Worm (Caenorhabditis elegans): ENCODE data around the gene F22B7.3.

DNA sequence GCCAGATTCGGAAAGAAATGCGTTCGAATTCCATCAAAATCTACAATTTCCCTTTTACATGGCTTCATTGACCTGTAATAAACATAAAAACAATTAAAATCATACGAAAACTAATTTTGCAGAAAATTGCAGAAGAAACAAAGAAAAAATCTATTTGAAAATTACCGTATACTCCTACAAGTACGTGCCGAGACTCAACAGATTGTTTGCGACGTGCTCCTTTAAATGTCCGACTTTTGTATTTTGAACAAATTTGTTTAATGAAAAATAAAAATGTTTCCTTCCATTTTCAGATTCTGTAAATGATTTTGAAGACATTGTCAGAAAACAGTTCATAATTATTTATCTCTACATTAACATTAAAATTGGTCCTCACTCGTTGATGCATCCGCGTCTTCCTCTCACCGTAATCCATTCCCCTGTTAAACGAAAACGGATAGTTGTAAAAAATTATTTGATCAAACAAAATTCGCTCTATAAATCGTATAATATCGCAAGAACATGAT lies 26.3 kb downstream of the F22B7.3 start, which contains the start of gene pgl-2:
- TF ChIP-seq unc-39 (tag; optimal IDR thresholded peaks at IDR 0.05) (no peak), snpc-4 (tag; optimal IDR thresholded peaks at IDR 0.05) (no peak), mdl-1 (tag; optimal IDR thresholded peaks at IDR 0.05) (no peak), sea-2 (GFP tag; optimal IDR thresholded peaks at IDR 0.05) (no peak), fkh-10 (GFP tag; optimal IDR thresholded peaks at IDR 0.05) (no peak), ztf-11 (tag; optimal IDR thresholded peaks at IDR 0.05) (no peak), nhr-11 (tag; optimal IDR thresholded peaks at IDR 0.05) (no peak), nhr-77 (tag; optimal IDR thresholded peaks at IDR 0.05) (no peak), tbx-2 (tag; optimal IDR thresholded peaks at IDR 0.05) (no peak), fos-1 (tag; optimal IDR thresholded peaks at IDR 0.05) (no peak), pqm-1 (tag; optimal IDR thresholded peaks at IDR 0.05) (no peak), ama-1 (optimal IDR thresholded peaks at IDR 0.05) (no peak), jun-1 (tag; optimal IDR thresholded peaks at IDR 0.05) (no peak), lin-39 (tag; optimal IDR thresholded peaks at IDR 0.05) (no peak)
